Fruit fly (Drosophila melanogaster): Measurements from ENCODE around the gene CG16952.

CG16952 gene

dm6 chrX:15887247-15887616, 17.2 kb downstream of the CG16952 start, which contains the start of gene tay (continued):
- TF ChIP-seq inv (GFP tag; IDR thresholded peaks at IDR 0.05; ENCODE audit: partially characterized antibody), result peak; percentile 57; the same call in 1 of the 2 replicates
- TF ChIP-seq B-H1 (GFP tag; IDR thresholded peaks at IDR 0.05), result no peak
- TF ChIP-seq Dad (GFP tag; optimal IDR thresholded peaks at IDR 0.05), result no peak
- TF ChIP-seq hkb (optimal IDR thresholded peaks at IDR 0.05), result no peak
- TF ChIP-seq hkb (GFP tag; IDR thresholded peaks at IDR 0.05), result no peak
- TF ChIP-seq bab2 (GFP tag; optimal IDR thresholded peaks at IDR 0.05), result no peak
- no peak for TF ChIP-seq CG9437 (GFP tag; optimal IDR thresholded peaks at IDR 0.05)
- peak; percentile 63 for TF ChIP-seq Scr (GFP tag; IDR thresholded peaks at IDR 0.05; ENCODE audit: partially characterized antibody)
- no peak for TF ChIP-seq D (optimal IDR thresholded peaks at IDR 0.05)
- no peak for TF ChIP-seq D (GFP tag; optimal IDR thresholded peaks at IDR 0.05)
- TF ChIP-seq dati (GFP tag; IDR thresholded peaks at IDR 0.05), result no peak
- TF ChIP-seq Aef1 (GFP tag; IDR thresholded peaks at IDR 0.05), result no peak
- TF ChIP-seq Dip3 (GFP tag; optimal IDR thresholded peaks at IDR 0.05), result no peak
- no peak for TF ChIP-seq zen (tag; optimal IDR thresholded peaks at IDR 0.05)
- TF ChIP-seq sna (GFP tag; IDR thresholded peaks at IDR 0.05; ENCODE audit: partially characterized antibody), result peak; percentile 34; the same call in 1 of the 2 replicates
- peak; percentile 37 for TF ChIP-seq MESR4 (GFP tag; optimal IDR thresholded peaks at IDR 0.05)
- TF ChIP-seq fd102C (GFP tag; optimal IDR thresholded peaks at IDR 0.05), result no peak
- no peak for TF ChIP-seq CG4328 (GFP tag; optimal IDR thresholded peaks at IDR 0.05)
- no peak for TF ChIP-seq lbe (GFP tag; optimal IDR thresholded peaks at IDR 0.05)
- no peak for TF ChIP-seq CG13775 (GFP tag; optimal IDR thresholded peaks at IDR 0.05)
- peak; percentile 39 for TF ChIP-seq nmo (GFP tag; optimal IDR thresholded peaks at IDR 0.05)
- peak; percentile 63; the same call in 1 of the 2 replicates for TF ChIP-seq Rfx (GFP tag; IDR thresholded peaks at IDR 0.05)
- no peak for TF ChIP-seq CG7745 (tag; optimal IDR thresholded peaks at IDR 0.05)
- no peak for TF ChIP-seq CG14965 (GFP tag; optimal IDR thresholded peaks at IDR 0.05; ENCODE audit: borderline replicate concordance)
- no peak for TF ChIP-seq Dfd (GFP tag; optimal IDR thresholded peaks at IDR 0.05)
- TF ChIP-seq CG15514 (GFP tag; optimal IDR thresholded peaks at IDR 0.05), result peak; percentile 80
- TF ChIP-seq ro (GFP tag; IDR thresholded peaks at IDR 0.05), result no peak
- TF ChIP-seq az2 (GFP tag; optimal IDR thresholded peaks at IDR 0.05), result no peak
- TF ChIP-seq schlank (tag; optimal IDR thresholded peaks at IDR 0.05), result no peak
- TF ChIP-seq vfl (GFP tag; optimal IDR thresholded peaks at IDR 0.05), result no peak
- TF ChIP-seq Mes4 (GFP tag; optimal IDR thresholded peaks at IDR 0.05), result no peak
- TF ChIP-seq grn (GFP tag; optimal IDR thresholded peaks at IDR 0.05), result no peak
- TF ChIP-seq CG5953 (GFP tag; IDR thresholded peaks at IDR 0.05), result no peak
- TF ChIP-seq CG32532 (GFP tag; IDR thresholded peaks at IDR 0.05), result peak; percentile 37; the same call in 1 of the 2 replicates
- TF ChIP-seq CG33213 (GFP tag; optimal IDR thresholded peaks at IDR 0.05), result peak; percentile 28
- TF ChIP-seq row (GFP tag; IDR thresholded peaks at IDR 0.05), result peak; percentile 79
- no peak for TF ChIP-seq Camta (GFP tag; optimal IDR thresholded peaks at IDR 0.05)
- no peak for TF ChIP-seq CG8089 (GFP tag; optimal IDR thresholded peaks at IDR 0.05)
- peak; percentile 46 for TF ChIP-seq vvl (GFP tag; IDR thresholded peaks at IDR 0.05)
- TF ChIP-seq Elba2 (GFP tag; optimal IDR thresholded peaks at IDR 0.05), result no peak
- no peak for TF ChIP-seq Oli (tag; optimal IDR thresholded peaks at IDR 0.05)
- TF ChIP-seq CG13894 (tag; optimal IDR thresholded peaks at IDR 0.05), result peak; percentile 58
- no peak for TF ChIP-seq CG2678 (tag; optimal IDR thresholded peaks at IDR 0.05)
- TF ChIP-seq exex (tag; optimal IDR thresholded peaks at IDR 0.05), result no peak
- peak; percentile 95 for TF ChIP-seq ssp (GFP tag; IDR thresholded peaks at IDR 0.05)
- TF ChIP-seq kni (GFP tag; optimal IDR thresholded peaks at IDR 0.05), result no peak
- TF ChIP-seq Trl (optimal IDR thresholded peaks at IDR 0.05), result no peak
- TF ChIP-seq Trl (GFP tag; optimal IDR thresholded peaks at IDR 0.05), result no peak
- no peak for TF ChIP-seq CG8765 (GFP tag; IDR thresholded peaks at IDR 0.05)
- TF ChIP-seq CG17802 (tag; optimal IDR thresholded peaks at IDR 0.05), result peak; percentile 79
- TF ChIP-seq Jarid2 (GFP tag; optimal IDR thresholded peaks at IDR 0.05), result no peak
- TF ChIP-seq GATAe (GFP tag; conservative IDR thresholded peaks at IDR 0.05), result no peak

Measured in whole organism, embryonic.